Worm (Caenorhabditis elegans) whole organism, L4 larva: ENCODE results near the gene eef-1G.
A peak's percentile ranks its signal among the peaks of the same experiment; 100 is the strongest.

Experiments used
- D1046.2 ChIP-seq: fragments of 200-800 bp; sonication (Bioruptor generic); IDR thresholded peaks from 2 replicates; pipeline ENCODE4 v1.3.6; 2022; ENCODE audit warnings: missing genetic modification characterization, missing compliant biosample characterization
- F26F4.8 ChIP-seq: fragments of 200-800 bp; sonication (Bioruptor generic); conservative IDR thresholded peaks from 2 replicates; pipeline ENCODE4 v1.3.6; 2022; ENCODE audit warnings: missing genetic modification characterization, missing compliant biosample characterization
- F44E2.7 ChIP-seq: fragments of 200-800 bp; sonication (Bioruptor generic); IDR thresholded peaks from 2 replicates; pipeline ENCODE4 v2.1.2; 2022; ENCODE audit warnings: missing genetic modification characterization, missing compliant biosample characterization
- T20F7.1 ChIP-seq: fragments of 200-800 bp; sonication (Bioruptor generic); optimal IDR thresholded peaks from 2 replicates; lab custom pipeline; 2018; ENCODE audit warnings: mild to moderate bottlenecking, missing genetic modification characterization, missing compliant biosample characterization
- Y105C5A.15 ChIP-seq: fragments of 200-800 bp; sonication (Bioruptor generic); IDR thresholded peaks from 2 replicates; pipeline ENCODE4 v1.3.6; 2022; ENCODE audit warnings: missing genetic modification characterization, missing compliant biosample characterization
- Y5F2A.4 ChIP-seq: fragments of 200-800 bp; sonication (Bioruptor generic); optimal IDR thresholded peaks from 2 replicates; lab custom pipeline; 2018; ENCODE audit warnings: mild to moderate bottlenecking, missing genetic modification characterization, missing compliant biosample characterization
- ZK337.2 ChIP-seq: fragments of 200-800 bp; sonication (Bioruptor generic); IDR thresholded peaks from 2 replicates; pipeline ENCODE4 v1.3.6; 2022; ENCODE audit warnings: missing genetic modification reagents, missing genetic modification characterization, missing compliant biosample characterization
- ama-1 ChIP-seq: fragments of 150-350 bp; optimal IDR thresholded peaks from 2 replicates; lab custom pipeline; 2014; ENCODE audit warnings: inconsistent platforms, mixed read lengths
- arid-1 ChIP-seq: fragments of 200-800 bp; sonication (Bioruptor generic); conservative IDR thresholded peaks from 2 replicates; pipeline ENCODE4 v1.3.6; 2022; ENCODE audit warnings: missing genetic modification reagents, missing genetic modification characterization, missing compliant biosample characterization
- ceh-20 ChIP-seq: fragments of 200-800 bp; sonication (Bioruptor generic); IDR thresholded peaks from 2 replicates; pipeline ENCODE4 v1.3.6; 2022; ENCODE audit warnings: missing genetic modification reagents, missing genetic modification characterization, missing compliant biosample characterization
- ceh-82 ChIP-seq: sonication (generic microtip); optimal IDR thresholded peaks from 2 replicates; lab custom pipeline; 2017; ENCODE audit warnings: missing biosample characterization, missing genetic modification characterization
- daf-12 ChIP-seq: fragments of 150-350 bp; optimal IDR thresholded peaks from 2 replicates; lab custom pipeline; 2014; ENCODE audit warnings: missing biosample characterization, missing genetic modification reagents, missing genetic modification characterization
- daf-16 ChIP-seq, 3 experiments: sonication (generic microtip); optimal IDR thresholded peaks; 2 replicates each; lab custom pipeline; 2016 to 2017; ENCODE audit warnings: missing genetic modification characterization in 3 of 3, missing genetic modification reagents in 3 of 3, mild to moderate bottlenecking in 2 of 3, missing compliant biosample characterization in 2 of 3, missing biosample characterization in 1 of 3, moderate library complexity in 1 of 3
- daf-8 ChIP-seq: fragments of 200-800 bp; sonication (Bioruptor generic); IDR thresholded peaks from 2 replicates; pipeline ENCODE4 v1.3.6; 2022; ENCODE audit warnings: missing genetic modification characterization, missing compliant biosample characterization
- dmd-8 ChIP-seq: fragments of 200-800 bp; sonication (Bioruptor generic); IDR thresholded peaks from 2 replicates; pipeline ENCODE4 v1.3.6; 2022; ENCODE audit warnings: missing genetic modification characterization, missing compliant biosample characterization
- duxl-1 ChIP-seq: sonication (generic microtip); optimal IDR thresholded peaks from 2 replicates; lab custom pipeline; 2016; ENCODE audit warnings: mild to moderate bottlenecking, missing genetic modification characterization, moderate library complexity, missing compliant biosample characterization; ENCODE audit not compliant: poor library complexity
- dve-1 ChIP-seq: sonication (generic microtip); optimal IDR thresholded peaks from 2 replicates; lab custom pipeline; 2017; ENCODE audit warnings: antibody characterized with exemption, mild to moderate bottlenecking, missing genetic modification characterization, missing compliant biosample characterization; ENCODE audit not compliant: insufficient read depth
- fkh-10 ChIP-seq: fragments of 150-350 bp; optimal IDR thresholded peaks from 2 replicates; lab custom pipeline; 2014; ENCODE audit warnings: missing biosample characterization, missing genetic modification reagents, missing genetic modification characterization
- hif-1 ChIP-seq, 2 experiments: sonication (generic microtip); optimal IDR thresholded peaks; 2 replicates each; lab custom pipeline; 2016 to 2017; ENCODE audit warnings: missing compliant biosample characterization in 2 of 2, missing genetic modification characterization in 2 of 2, missing genetic modification reagents in 2 of 2, missing genotype in 2 of 2, mild to moderate bottlenecking in 1 of 2
- hlh-30 ChIP-seq: sonication (generic microtip); optimal IDR thresholded peaks from 2 replicates; lab custom pipeline; 2017; ENCODE audit warnings: antibody characterized with exemption, mild to moderate bottlenecking, missing genetic modification characterization, missing compliant biosample characterization; ENCODE audit not compliant: insufficient read depth
- hmg-1.1 ChIP-seq: fragments of 200-800 bp; sonication (Bioruptor generic); IDR thresholded peaks from 2 replicates; pipeline ENCODE4 v1.3.6; 2022; ENCODE audit warnings: missing genetic modification reagents, missing genetic modification characterization, missing compliant biosample characterization
- lin-1 ChIP-seq: fragments of 200-800 bp; sonication (Bioruptor generic); IDR thresholded peaks from 2 replicates; pipeline ENCODE4 v1.3.6; 2022; ENCODE audit warnings: missing genetic modification reagents, missing genetic modification characterization, missing compliant biosample characterization
- lin-29 ChIP-seq: fragments of 200-800 bp; sonication (Bioruptor generic); IDR thresholded peaks from 2 replicates; pipeline ENCODE4 v1.3.6; 2022; ENCODE audit warnings: missing genetic modification reagents, missing genetic modification characterization, missing compliant biosample characterization
- lsy-2 ChIP-seq, 2 experiments: fragments of 150-350 bp in 1 of 2; sonication (generic microtip) in 1 of 2; optimal IDR thresholded peaks; 2 replicates each; lab custom pipeline; 2014 to 2017; ENCODE audit warnings: missing biosample characterization in 2 of 2, missing genetic modification characterization in 2 of 2
- mdt-29 ChIP-seq: fragments of 200-800 bp; sonication (Bioruptor generic); IDR thresholded peaks from 2 replicates; pipeline ENCODE4 v1.3.6; 2022; ENCODE audit warnings: missing genetic modification reagents, missing genetic modification characterization, missing compliant biosample characterization
- mep-1 ChIP-seq: fragments of 150-350 bp; sonication (generic microtip); optimal IDR thresholded peaks from 3 replicates; lab custom pipeline; 2014; ENCODE audit warnings: missing biosample characterization, missing genetic modification characterization
- mes-2 ChIP-seq: sonication (generic microtip); optimal IDR thresholded peaks from 2 replicates; lab custom pipeline; 2016; ENCODE audit warnings: missing genotype, mild to moderate bottlenecking, missing genetic modification characterization, missing compliant biosample characterization; ENCODE audit not compliant: poor library complexity, severe bottlenecking
- nhr-111 ChIP-seq: fragments of 200-800 bp; sonication (Bioruptor generic); optimal IDR thresholded peaks from 2 replicates; lab custom pipeline; 2018; ENCODE audit warnings: mild to moderate bottlenecking, missing genetic modification characterization, missing compliant biosample characterization
- nhr-25 ChIP-seq: sonication (generic microtip); optimal IDR thresholded peaks from 2 replicates; lab custom pipeline; 2017; ENCODE audit warnings: missing genetic modification characterization, mild to moderate bottlenecking, missing compliant biosample characterization, antibody characterized with exemption, moderate library complexity, borderline replicate concordance; ENCODE audit not compliant: insufficient read depth
- nhr-6 ChIP-seq: fragments of 150-350 bp; optimal IDR thresholded peaks from 2 replicates; lab custom pipeline; 2014; ENCODE audit warnings: missing biosample characterization, missing genetic modification characterization
- nhr-76 ChIP-seq: fragments of 150-350 bp; optimal IDR thresholded peaks from 2 replicates; lab custom pipeline; 2014; ENCODE audit warnings: missing biosample characterization, missing genetic modification characterization
- nhr-77 ChIP-seq: fragments of 150-350 bp; optimal IDR thresholded peaks from 2 replicates; lab custom pipeline; 2014; ENCODE audit warnings: missing biosample characterization, missing genetic modification characterization
- pha-4 ChIP-seq, 2 experiments: fragments of 150-350 bp in 1 of 2; fragments of 200-800 bp in 1 of 2; sonication (Bioruptor generic) in 1 of 2; IDR thresholded peaks in 1 of 2; optimal IDR thresholded peaks in 1 of 2; 2 replicates each; pipeline versions ENCODE4 v1.3.6 to Lab custom; 2014 to 2022; ENCODE audit warnings: missing genetic modification characterization in 2 of 2, missing genetic modification reagents in 2 of 2, missing biosample characterization in 1 of 2, missing compliant biosample characterization in 1 of 2
- rbr-2 ChIP-seq: sonication (generic microtip); optimal IDR thresholded peaks from 2 replicates; lab custom pipeline; 2016; ENCODE audit warnings: missing genotype, missing genetic modification characterization, missing compliant biosample characterization
- saeg-2 ChIP-seq: fragments of 200-800 bp; sonication (Bioruptor generic); IDR thresholded peaks from 2 replicates; pipeline ENCODE4 v1.3.6; 2022; ENCODE audit warnings: missing genetic modification reagents, missing genetic modification characterization, missing compliant biosample characterization
- sdz-12 ChIP-seq: fragments of 200-800 bp; sonication (Bioruptor generic); optimal IDR thresholded peaks from 2 replicates; lab custom pipeline; 2018; ENCODE audit warnings: mild to moderate bottlenecking, missing genetic modification characterization, missing compliant biosample characterization
- set-16 ChIP-seq: fragments of 200-800 bp; sonication (Bioruptor generic); IDR thresholded peaks from 2 replicates; pipeline ENCODE4 v1.3.6; 2022; ENCODE audit warnings: missing genetic modification reagents, missing genetic modification characterization, missing compliant biosample characterization
- spr-3 ChIP-seq: fragments of 200-800 bp; sonication (Bioruptor generic); optimal IDR thresholded peaks from 2 replicates; lab custom pipeline; 2018; ENCODE audit warnings: mild to moderate bottlenecking, missing genetic modification characterization, missing compliant biosample characterization
- tra-1 ChIP-seq: fragments of 200-800 bp; sonication (Bioruptor generic); IDR thresholded peaks from 2 replicates; pipeline ENCODE4 v1.3.6; 2022; ENCODE audit warnings: missing genetic modification reagents, missing genetic modification characterization, missing compliant biosample characterization
- unc-62 ChIP-seq, 3 experiments: fragments of 150-350 bp in 1 of 3; sonication (generic microtip); optimal IDR thresholded peaks in 2 of 3; peaks in 1 of 3; 1 replicate in 1 of 3; 2 replicates in 2 of 3; lab custom pipeline; 2014 to 2017; ENCODE audit warnings: missing biosample characterization in 3 of 3, missing genetic modification characterization in 3 of 3, missing genetic modification reagents in 3 of 3, missing genotype in 1 of 3
- vab-7 ChIP-seq: fragments of 200-800 bp; sonication (Bioruptor generic); IDR thresholded peaks from 2 replicates; pipeline ENCODE4 v1.3.6; 2022; ENCODE audit warnings: missing genetic modification reagents, missing genetic modification characterization, missing compliant biosample characterization
- zfp-2 ChIP-seq: sonication (generic microtip); optimal IDR thresholded peaks from 2 replicates; lab custom pipeline; 2016; ENCODE audit warnings: mild to moderate bottlenecking, missing genetic modification characterization, missing compliant biosample characterization
- zfp-3 ChIP-seq: fragments of 200-800 bp; sonication (Bioruptor generic); conservative IDR thresholded peaks from 2 replicates; pipeline ENCODE4 v1.3.6; 2022; ENCODE audit warnings: missing genetic modification reagents, missing genetic modification characterization, missing compliant biosample characterization

The eef-1G gene

ce11 chrV:10951655-10952278, 13.8 kb upstream of the eef-1G start, which contains the start of gene F17C11.4 (continued):
- TF ChIP-seq F26F4.8 (no peak), dmd-8 (GFP tag; lab: Robert Waterston, UW) (no peak), hmg-1.1 (no peak; the same call in none of the 2 replicates), mep-1 (tag; lab: Kevin White, UChicago) (peak; percentile 72), D1046.2 (GFP tag; lab: Robert Waterston, UW) (0 out of 2 replicates have a peak, but pooled peaks have one; percentile 12), vab-7 (no peak), fkh-10 (GFP tag; lab: Kevin White, UChicago) (peak; percentile 69), nhr-111 (GFP tag; lab: Kevin White, UChicago) (no peak), dve-1 (peak; percentile 74)
- TF ChIP-seq, all 104 proteins: peak for 40

DNA sequence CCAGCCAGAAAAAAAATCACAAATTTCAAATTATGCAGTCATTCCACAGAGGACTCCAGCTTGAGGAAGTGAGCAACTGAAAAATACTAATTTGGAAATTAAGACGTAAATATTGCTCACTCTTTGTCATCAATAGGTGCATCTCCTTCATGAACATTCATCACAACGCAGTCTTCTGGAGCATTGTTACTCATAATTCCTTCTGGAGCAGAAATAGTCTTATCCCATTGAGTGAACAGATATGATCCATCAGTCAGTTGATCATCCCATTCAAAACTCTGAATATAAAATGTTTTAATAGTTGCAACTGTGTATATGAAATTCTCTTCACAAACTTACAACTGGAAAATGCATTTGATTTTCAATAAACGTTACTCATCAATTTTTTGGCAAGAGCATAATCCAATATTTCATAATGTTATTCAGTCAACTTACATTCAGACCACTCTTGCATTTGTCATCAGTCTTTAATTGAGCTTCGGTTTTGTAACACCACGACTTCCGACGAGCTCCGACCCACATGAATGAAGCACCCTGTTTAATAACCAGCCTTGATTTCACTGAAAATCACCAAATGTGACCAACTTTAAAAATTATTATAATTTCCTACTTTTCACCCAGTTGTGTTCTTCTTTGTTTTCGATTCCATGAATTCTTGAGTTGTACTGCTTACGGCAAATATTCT, 11.9 kb upstream of the eef-1G start:
- no peak for TF ChIP-seq ZK337.2
- peak; percentile 18 for TF ChIP-seq nhr-25 (tag; lab: Kevin White, UChicago)
- peak; percentile 57; the same call in 1 of the 2 replicates for TF ChIP-seq saeg-2
- TF ChIP-seq hif-1 (tag; optimal IDR thresholded peaks at IDR 0.05; lab: Kevin White, UChicago): peak in 1 of 2 experiments; percentile 6
- TF ChIP-seq arid-1 (GFP tag; lab: Robert Waterston, UW): no peak
- TF ChIP-seq daf-16 (GFP tag; optimal IDR thresholded peaks at IDR 0.05; lab: Kevin White, UChicago): peak in 1 of 2 experiments; percentile 48
- no peak for TF ChIP-seq daf-16 (tag; optimal IDR thresholded peaks at IDR 0.05; lab: Kevin White, UChicago)
- no peak for TF ChIP-seq nhr-6 (tag; lab: Kevin White, UChicago)
- TF ChIP-seq lsy-2 (tag; optimal IDR thresholded peaks at IDR 0.05; lab: Kevin White, UChicago): peak in 1 of 2 experiments; percentile 61
- TF ChIP-seq tra-1 (GFP tag; lab: Robert Waterston, UW): 0 out of 2 replicates have a peak, but pooled peaks have one; percentile 8
- no peak for TF ChIP-seq ceh-82
- TF ChIP-seq hlh-30 (tag; lab: Kevin White, UChicago): no peak
- no peak for TF ChIP-seq daf-12 (tag; lab: Kevin White, UChicago)
- TF ChIP-seq mes-2 (tag; lab: Kevin White, UChicago): no peak
- TF ChIP-seq rbr-2 (tag; lab: Kevin White, UChicago): no peak
- TF ChIP-seq ceh-20 (GFP tag; lab: Robert Waterston, UW): no peak
- TF ChIP-seq sdz-12 (GFP tag; lab: Kevin White, UChicago): peak; percentile 59
- TF ChIP-seq nhr-77: peak; percentile 24
- no peak for TF ChIP-seq nhr-76 (tag; lab: Kevin White, UChicago)
- no peak for TF ChIP-seq pha-4 (GFP tag; IDR thresholded peaks at IDR 0.05; lab: Robert Waterston, UW)
- TF ChIP-seq pha-4 (tag; optimal IDR thresholded peaks at IDR 0.05; lab: Kevin White, UChicago): no peak
- peak; percentile 42 for TF ChIP-seq dve-1
- no peak for TF ChIP-seq Y5F2A.4 (GFP tag; lab: Kevin White, UChicago)
- TF ChIP-seq mep-1 (tag; lab: Kevin White, UChicago): peak; percentile 35
- peak; percentile 95 for TF ChIP-seq zfp-3
- peak; percentile 69 for TF ChIP-seq T20F7.1 (GFP tag; lab: Kevin White, UChicago)
- no peak for TF ChIP-seq lin-29 (GFP tag; lab: Robert Waterston, UW)
- TF ChIP-seq lin-1 (GFP tag; lab: Robert Waterston, UW): no peak
- no peak for TF ChIP-seq F44E2.7 (GFP tag; lab: Robert Waterston, UW)
- TF ChIP-seq hmg-1.1: peak; percentile 43; the same call in 1 of the 2 replicates
- TF ChIP-seq zfp-2 (tag; lab: Kevin White, UChicago): no peak
- TF ChIP-seq spr-3 (GFP tag; lab: Kevin White, UChicago): no peak
- TF ChIP-seq ama-1 (lab: Kevin White, UChicago): peak; percentile 72
- 0 out of 2 replicates have a peak, but pooled peaks have one; percentile 32 for TF ChIP-seq mdt-29 (GFP tag; lab: Robert Waterston, UW)
- TF ChIP-seq daf-8: no peak
- TF ChIP-seq Y105C5A.15 (GFP tag; lab: Robert Waterston, UW): no peak
- TF ChIP-seq duxl-1: no peak
- TF ChIP-seq unc-62 (GFP tag; optimal IDR thresholded peaks at IDR 0.05 in 1 of 2; lab: Kevin White, UChicago): peak; percentile 19 to 67
- TF ChIP-seq unc-62 (tag; optimal IDR thresholded peaks at IDR 0.05; lab: Kevin White, UChicago): no peak
- TF ChIP-seq set-16: no peak
